Worm (Caenorhabditis elegans): Measurements from ENCODE around the gene Y73C8C.3.

Gene Y73C8C.3

ce11 chrV:3149910-3150428, 34.9 kb downstream of the Y73C8C.3 start:
- TF ChIP-seq F23B12.7 (tag; optimal IDR thresholded peaks at IDR 0.05; ENCODE audit: insufficient read depth) (no peak), bed-2 (GFP tag; IDR thresholded peaks at IDR 0.05) (no peak), hlh-26 (GFP tag; conservative IDR thresholded peaks at IDR 0.05) (no peak), nhr-120 (GFP tag; IDR thresholded peaks at IDR 0.05) (no peak), snpc-4 (GFP tag; optimal IDR thresholded peaks at IDR 0.05) (no peak), snpc-4 (tag; optimal IDR thresholded peaks at IDR 0.05) (peak in 2 of 4 experiments; percentile 58 to 86), lin-40 (tag; optimal IDR thresholded peaks at IDR 0.05) (no peak), madf-10 (tag; optimal IDR thresholded peaks at IDR 0.05) (no peak), zfh-2 (GFP tag; conservative IDR thresholded peaks at IDR 0.05) (peak; percentile 89), cebp-1 (GFP tag; IDR thresholded peaks at IDR 0.05) (no peak), cebp-1 (tag; optimal IDR thresholded peaks at IDR 0.05) (no peak), egrh-3 (GFP tag; IDR thresholded peaks at IDR 0.05) (peak; percentile 39; the same call in 1 of the 2 replicates), egl-18 (GFP tag; IDR thresholded peaks at IDR 0.05) (no peak), lin-35 (GFP tag; optimal IDR thresholded peaks at IDR 0.05) (no peak), ztf-26 (tag; optimal IDR thresholded peaks at IDR 0.05) (no peak), ztf-6 (GFP tag; IDR thresholded peaks at IDR 0.05) (no peak), hrde-1 (tag; optimal IDR thresholded peaks at IDR 0.05; ENCODE audit: borderline replicate concordance) (no peak), B0261.1 (tag; optimal IDR thresholded peaks at IDR 0.05) (no peak), aptf-3 (GFP tag; IDR thresholded peaks at IDR 0.05) (no peak), die-1 (tag; optimal IDR thresholded peaks at IDR 0.05) (no peak), ztf-28 (GFP tag; IDR thresholded peaks at IDR 0.05) (peak; percentile 40; the same call in 1 of the 2 replicates), ceh-91 (GFP tag; IDR thresholded peaks at IDR 0.05) (no peak), somi-1 (GFP tag; optimal IDR thresholded peaks at IDR 0.05) (no peak), lsl-1 (GFP tag; optimal IDR thresholded peaks at IDR 0.05) (no peak)

ce11 chrV:3151862-3152261, 36.8 kb downstream of the Y73C8C.3 start, which contains the start of gene srab-6:
TSS of gene srab-6 (minus strand) at chrV:3151962.
- TF ChIP-seq snpc-4 (GFP tag; optimal IDR thresholded peaks at IDR 0.05) (no peak), snpc-4 (tag; optimal IDR thresholded peaks at IDR 0.05) (no peak), egl-18 (GFP tag; IDR thresholded peaks at IDR 0.05) (no peak), ceh-58 (GFP tag; IDR thresholded peaks at IDR 0.05) (no peak), ztf-26 (tag; optimal IDR thresholded peaks at IDR 0.05) (no peak), C06A6.2 (GFP tag; conservative IDR thresholded peaks at IDR 0.05) (no peak), madf-8 (GFP tag; conservative IDR thresholded peaks at IDR 0.05) (no peak), zfh-2 (GFP tag; conservative IDR thresholded peaks at IDR 0.05) (no peak)

- TF ChIP-seq Y53F4B.3 (GFP tag; IDR thresholded peaks at IDR 0.05) = no peak
- TF ChIP-seq xnd-1 (tag; optimal IDR thresholded peaks at IDR 0.05) = no peak
Observed at ce11 chrV:3155072-3155471, 40.0 kb downstream of the Y73C8C.3 start, which contains the start of gene srab-7. TSS of gene srab-7 (minus strand) at chrV:3155172.

- TF ChIP-seq nfyb-1 (GFP tag; IDR thresholded peaks at IDR 0.05) = no peak
- TF ChIP-seq ccch-3 (GFP tag; optimal IDR thresholded peaks at IDR 0.05) = no peak
- no peak for TF ChIP-seq T07F8.4 (tag; optimal IDR thresholded peaks at IDR 0.05)
- no peak for TF ChIP-seq F10E7.11 (tag; optimal IDR thresholded peaks at IDR 0.05)
- TF ChIP-seq chd-7 (tag; optimal IDR thresholded peaks at IDR 0.05) = no peak
- TF ChIP-seq Y53F4B.3 (GFP tag; IDR thresholded peaks at IDR 0.05) = no peak
- no peak for TF ChIP-seq dpl-1 (GFP tag; optimal IDR thresholded peaks at IDR 0.05)
- no peak for TF ChIP-seq cebp-2 (GFP tag; IDR thresholded peaks at IDR 0.05)
- no peak for TF ChIP-seq aptf-3 (GFP tag; IDR thresholded peaks at IDR 0.05)
- TF ChIP-seq F33H1.4 (GFP tag; IDR thresholded peaks at IDR 0.05) = no peak
Observed at ce11 chrV:3156786-3157185, 41.7 kb downstream of the Y73C8C.3 start, which contains the start of gene exh-1. TSS of gene exh-1 (plus strand) at chrV:3157086.
